Fruit fly (Drosophila melanogaster) whole organism: ENCODE results near the gene ND-15.

ENCODE experiments used
- CG8478 ChIP-seq: fragments of >200 bp; optimal IDR thresholded peaks from 2 replicates; lab custom pipeline; 2018; ENCODE audit warnings: inconsistent platforms
- Dll ChIP-seq: fragments of >200 bp; optimal IDR thresholded peaks from 2 replicates; lab custom pipeline; 2017
- EcR ChIP-seq, 2 experiments: fragments of >200 bp; optimal IDR thresholded peaks; 2 replicates each; lab custom pipeline; 2017; ENCODE audit warnings: missing biosample characterization in 2 of 2, missing genetic modification characterization in 2 of 2, missing genetic modification reagents in 2 of 2
- pan ChIP-seq: fragments of >200 bp; optimal IDR thresholded peaks from 2 replicates; lab custom pipeline; 2017
- psq ChIP-seq: fragments of >200 bp; optimal IDR thresholded peaks from 2 replicates; lab custom pipeline; 2017
- usp ChIP-seq: fragments of >200 bp; optimal IDR thresholded peaks from 2 replicates; lab custom pipeline; 2017; ENCODE audit warnings: missing biosample characterization, missing genetic modification characterization, mixed read lengths

The ND-15 gene

dm6 chr2L:78828-79227 is 35.7 kb upstream of the ND-15 start:
- TF ChIP-seq CG8478 (lab: Kevin White, UChicago) (no peak), pan (lab: Kevin White, UChicago) (no peak), usp (GFP tag; lab: Kevin White, UChicago) (no peak), Dll (lab: Kevin White, UChicago) (no peak), psq (lab: Kevin White, UChicago) (no peak)

- no peak for TF ChIP-seq CG8478 (lab: Kevin White, UChicago)
- TF ChIP-seq usp (GFP tag; lab: Kevin White, UChicago), result no peak
- no peak for TF ChIP-seq pan (lab: Kevin White, UChicago)
- TF ChIP-seq Dll (lab: Kevin White, UChicago), result no peak
- no peak for TF ChIP-seq psq (lab: Kevin White, UChicago)
- TF ChIP-seq EcR (GFP tag; optimal IDR thresholded peaks at IDR 0.05; lab: Kevin White, UChicago), result no peak
These were observed 33.3 kb upstream of the ND-15 start for dm6 chr2L:81198-81597.

DNA sequence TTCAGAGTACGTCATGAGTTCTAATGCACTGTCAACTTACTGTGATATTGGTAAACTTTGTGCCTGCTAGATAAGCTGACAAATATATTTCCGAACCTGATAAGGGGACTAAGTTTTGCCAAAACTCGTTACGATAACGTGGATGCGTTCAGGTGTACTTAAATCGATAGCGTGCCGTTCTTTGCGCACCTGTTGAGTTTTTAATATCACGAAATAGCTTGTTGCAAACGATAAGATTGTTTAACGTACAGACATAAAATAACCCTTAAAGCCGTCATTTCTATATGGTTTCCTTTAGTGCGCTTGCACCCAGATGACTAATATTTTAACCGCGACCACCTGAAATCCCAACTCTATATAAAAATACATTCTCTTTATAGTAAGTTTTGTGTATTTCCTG is 32.4 kb upstream of the ND-15 start:
- TF ChIP-seq pan (lab: Kevin White, UChicago) (no peak), Dll (lab: Kevin White, UChicago) (no peak), psq (lab: Kevin White, UChicago) (no peak), EcR (GFP tag; optimal IDR thresholded peaks at IDR 0.05; lab: Kevin White, UChicago) (no peak), CG8478 (lab: Kevin White, UChicago) (no peak)

- no peak for TF ChIP-seq usp (GFP tag; lab: Kevin White, UChicago)
- TF ChIP-seq psq (lab: Kevin White, UChicago), result no peak
- no peak for TF ChIP-seq CG8478 (lab: Kevin White, UChicago)
- no peak for TF ChIP-seq Dll (lab: Kevin White, UChicago)
- TF ChIP-seq EcR (GFP tag; optimal IDR thresholded peaks at IDR 0.05; lab: Kevin White, UChicago), result no peak
- TF ChIP-seq pan (lab: Kevin White, UChicago), result no peak
These were observed 29.4 kb upstream of the ND-15 start for dm6 chr2L:85099-85498.

DNA sequence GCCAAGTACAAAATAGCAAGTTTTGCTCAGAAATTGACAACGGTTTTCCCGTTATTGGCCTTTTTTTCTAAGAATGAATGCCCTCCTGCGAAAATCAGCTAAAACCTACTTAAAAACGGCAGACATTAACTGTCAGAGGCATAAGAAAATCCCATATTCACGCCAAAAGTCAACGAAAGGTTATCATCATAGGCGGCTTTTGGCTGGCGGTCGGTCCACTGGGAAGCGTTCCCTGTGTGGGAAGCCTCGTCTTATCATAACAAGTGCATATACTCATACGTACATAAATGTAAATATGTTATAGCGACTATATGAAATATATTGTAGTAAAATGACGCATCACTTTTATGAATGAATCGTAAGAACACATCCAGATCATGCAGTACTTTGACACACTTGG is 28.8 kb upstream of the ND-15 start:
- TF ChIP-seq pan (lab: Kevin White, UChicago), result no peak
- no peak for TF ChIP-seq psq (lab: Kevin White, UChicago)
- TF ChIP-seq usp (GFP tag; lab: Kevin White, UChicago), result no peak
- no peak for TF ChIP-seq CG8478 (lab: Kevin White, UChicago)
- TF ChIP-seq EcR (GFP tag; optimal IDR thresholded peaks at IDR 0.05; lab: Kevin White, UChicago), result no peak
- TF ChIP-seq Dll (lab: Kevin White, UChicago), result no peak

dm6 chr2L:87255-87723 is 27.2 kb upstream of the ND-15 start, which contains the start of gene net:
Gene net, minus strand, starts transcription at chr2L:87387.
- TF ChIP-seq usp (GFP tag; lab: Kevin White, UChicago) (no peak), psq (lab: Kevin White, UChicago) (no peak), EcR (GFP tag; optimal IDR thresholded peaks at IDR 0.05; lab: Kevin White, UChicago) (no peak), pan (lab: Kevin White, UChicago) (no peak), Dll (lab: Kevin White, UChicago) (no peak), CG8478 (lab: Kevin White, UChicago) (no peak)

DNA sequence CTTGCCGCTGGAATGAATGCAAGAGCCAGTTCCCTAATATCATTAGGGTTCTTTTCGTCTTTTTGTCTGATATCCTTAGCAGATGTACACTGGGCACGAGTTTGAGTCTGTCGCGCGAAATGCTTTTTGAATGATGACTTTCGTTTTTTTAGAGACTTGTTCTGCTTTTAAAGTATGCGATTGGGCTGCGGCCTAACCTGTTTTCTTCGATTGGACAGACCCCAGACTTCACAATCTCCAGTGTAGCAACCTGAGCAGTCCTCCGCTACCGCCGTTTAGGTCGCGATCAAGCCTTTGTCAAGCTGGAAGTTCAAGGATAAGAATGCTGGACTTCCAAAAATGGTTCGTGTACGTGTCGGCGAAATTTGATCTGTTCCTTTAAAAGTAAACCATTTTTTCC is 26.0 kb upstream of the ND-15 start:
- TF ChIP-seq EcR (GFP tag; optimal IDR thresholded peaks at IDR 0.05; lab: Kevin White, UChicago) (no peak), pan (lab: Kevin White, UChicago) (no peak), Dll (lab: Kevin White, UChicago) (no peak), psq (lab: Kevin White, UChicago) (no peak), usp (GFP tag; lab: Kevin White, UChicago) (no peak), CG8478 (lab: Kevin White, UChicago) (no peak)

- no peak for TF ChIP-seq Dll (lab: Kevin White, UChicago)
- TF ChIP-seq usp (GFP tag; lab: Kevin White, UChicago), result no peak
- no peak for TF ChIP-seq psq (lab: Kevin White, UChicago)
- no peak for TF ChIP-seq CG8478 (lab: Kevin White, UChicago)
- no peak for TF ChIP-seq EcR (GFP tag; optimal IDR thresholded peaks at IDR 0.05; lab: Kevin White, UChicago)
- no peak for TF ChIP-seq pan (lab: Kevin White, UChicago)
These were observed 25.4 kb upstream of the ND-15 start for dm6 chr2L:89158-89557.

dm6 chr2L:90081-90480 is 24.4 kb upstream of the ND-15 start:
- no peak for TF ChIP-seq Dll (lab: Kevin White, UChicago)
- no peak for TF ChIP-seq CG8478 (lab: Kevin White, UChicago)
- TF ChIP-seq usp (GFP tag; lab: Kevin White, UChicago), result no peak
- TF ChIP-seq pan (lab: Kevin White, UChicago), result no peak
- TF ChIP-seq psq (lab: Kevin White, UChicago), result no peak
- no peak for TF ChIP-seq EcR (GFP tag; optimal IDR thresholded peaks at IDR 0.05; lab: Kevin White, UChicago)

dm6 chr2L:91333-91732 is 23.2 kb upstream of the ND-15 start:
- no peak for TF ChIP-seq usp (GFP tag; lab: Kevin White, UChicago)
- no peak for TF ChIP-seq pan (lab: Kevin White, UChicago)
- no peak for TF ChIP-seq psq (lab: Kevin White, UChicago)
- TF ChIP-seq Dll (lab: Kevin White, UChicago), result no peak
- no peak for TF ChIP-seq CG8478 (lab: Kevin White, UChicago)
- no peak for TF ChIP-seq EcR (GFP tag; optimal IDR thresholded peaks at IDR 0.05; lab: Kevin White, UChicago)

- TF ChIP-seq pan (lab: Kevin White, UChicago) (no peak), Dll (lab: Kevin White, UChicago) (no peak), psq (lab: Kevin White, UChicago) (no peak), usp (GFP tag; lab: Kevin White, UChicago) (no peak), EcR (GFP tag; optimal IDR thresholded peaks at IDR 0.05; lab: Kevin White, UChicago) (no peak), CG8478 (lab: Kevin White, UChicago) (no peak)
These were observed 22.7 kb upstream of the ND-15 start for dm6 chr2L:91830-92229.

- TF ChIP-seq psq (lab: Kevin White, UChicago) (no peak), usp (GFP tag; lab: Kevin White, UChicago) (no peak), EcR (GFP tag; optimal IDR thresholded peaks at IDR 0.05; lab: Kevin White, UChicago) (no peak), CG8478 (lab: Kevin White, UChicago) (no peak), Dll (lab: Kevin White, UChicago) (no peak), pan (lab: Kevin White, UChicago) (no peak)
These were observed 21.5 kb upstream of the ND-15 start for dm6 chr2L:92993-93392.
